Worm (Caenorhabditis elegans) whole organism, late embryonic: ENCODE measurements around the gene bgnt-1.3.

ENCODE experiments used
- C38D4.7 ChIP-seq: fragments of 200-800 bp; sonication (Bioruptor generic); optimal IDR thresholded peaks from 2 replicates; lab custom pipeline; 2018; ENCODE audit warnings: mild to moderate bottlenecking, missing genetic modification characterization, moderate library complexity, missing compliant biosample characterization
- F13H6.1 ChIP-seq: sonication (generic microtip); optimal IDR thresholded peaks from 2 replicates; lab custom pipeline; 2016; ENCODE audit warnings: missing genetic modification characterization, missing compliant biosample characterization
- K09A11.1 ChIP-seq: sonication (generic microtip); optimal IDR thresholded peaks from 2 replicates; lab custom pipeline; 2017; ENCODE audit warnings: antibody characterized with exemption, mild to moderate bottlenecking, missing genetic modification characterization, missing compliant biosample characterization; ENCODE audit not compliant: insufficient read depth
- T23F11.4 ChIP-seq: fragments of 200-800 bp; sonication (Bioruptor generic); optimal IDR thresholded peaks from 2 replicates; lab custom pipeline; 2018; ENCODE audit warnings: mild to moderate bottlenecking, missing genetic modification characterization, missing compliant biosample characterization
- ceh-18 ChIP-seq: sonication (generic microtip); optimal IDR thresholded peaks from 2 replicates; lab custom pipeline; 2016; ENCODE audit warnings: missing genetic modification characterization, missing compliant biosample characterization
- ceh-19 ChIP-seq: fragments of 200-800 bp; sonication (Bioruptor generic); optimal IDR thresholded peaks from 2 replicates; lab custom pipeline; 2018; ENCODE audit warnings: mild to moderate bottlenecking, missing genetic modification characterization, missing compliant biosample characterization
- ceh-24 ChIP-seq: sonication (generic microtip); optimal IDR thresholded peaks from 2 replicates; lab custom pipeline; 2016; ENCODE audit warnings: mild to moderate bottlenecking, missing genetic modification characterization, missing compliant biosample characterization
- ceh-30 ChIP-seq: fragments of 150-350 bp; optimal IDR thresholded peaks from 2 replicates; lab custom pipeline; 2014; ENCODE audit warnings: missing biosample characterization, missing genetic modification characterization
- ceh-45 ChIP-seq: fragments of 200-800 bp; sonication (Bioruptor generic); IDR thresholded peaks from 2 replicates; pipeline ENCODE4 v1.3.6; 2022; ENCODE audit warnings: missing genetic modification reagents, missing genetic modification characterization, missing compliant biosample characterization
- ceh-48 ChIP-seq: sonication (generic microtip); optimal IDR thresholded peaks from 2 replicates; lab custom pipeline; 2016; ENCODE audit warnings: missing genetic modification characterization, inconsistent platforms, missing compliant biosample characterization
- ceh-6 ChIP-seq: fragments of 200-800 bp; sonication (Bioruptor generic); optimal IDR thresholded peaks from 2 replicates; lab custom pipeline; 2018; ENCODE audit warnings: mild to moderate bottlenecking, missing genetic modification characterization, missing compliant biosample characterization
- ceh-9 ChIP-seq: sonication (generic microtip); optimal IDR thresholded peaks from 2 replicates; lab custom pipeline; 2016; ENCODE audit warnings: mild to moderate bottlenecking, missing genetic modification characterization, inconsistent platforms, missing compliant biosample characterization
- dve-1 ChIP-seq: sonication (generic microtip); optimal IDR thresholded peaks from 2 replicates; lab custom pipeline; 2017; ENCODE audit warnings: antibody characterized with exemption, mild to moderate bottlenecking, missing genetic modification characterization, missing compliant biosample characterization
- elt-2 ChIP-seq: sonication (generic microtip); optimal IDR thresholded peaks from 2 replicates; lab custom pipeline; 2016; ENCODE audit warnings: missing genetic modification reagents, missing genetic modification characterization, missing compliant biosample characterization
- elt-4 ChIP-seq: sonication (generic microtip); optimal IDR thresholded peaks from 2 replicates; lab custom pipeline; 2016; ENCODE audit warnings: missing genetic modification characterization, missing compliant biosample characterization
- eyg-1 ChIP-seq: sonication (generic microtip); optimal IDR thresholded peaks from 2 replicates; lab custom pipeline; 2016; ENCODE audit warnings: missing genotype, missing genetic modification characterization, missing compliant biosample characterization
- fax-1 ChIP-seq: sonication (generic microtip); optimal IDR thresholded peaks from 2 replicates; lab custom pipeline; 2016; ENCODE audit warnings: missing genotype, missing genetic modification characterization, missing compliant biosample characterization
- fkh-10 ChIP-seq: fragments of 150-350 bp; optimal IDR thresholded peaks from 2 replicates; lab custom pipeline; 2014; ENCODE audit warnings: missing biosample characterization, missing genetic modification reagents, missing genetic modification characterization
- fkh-6 ChIP-seq: sonication (generic microtip); optimal IDR thresholded peaks from 2 replicates; lab custom pipeline; 2016; ENCODE audit warnings: missing genetic modification characterization, missing compliant biosample characterization
- gmeb-2 ChIP-seq: sonication (generic microtip); optimal IDR thresholded peaks from 2 replicates; lab custom pipeline; 2016; ENCODE audit warnings: missing genetic modification characterization, inconsistent platforms, missing compliant biosample characterization
- hlh-13 ChIP-seq: fragments of 200-800 bp; sonication (Bioruptor generic); optimal IDR thresholded peaks from 2 replicates; lab custom pipeline; 2018; ENCODE audit warnings: mild to moderate bottlenecking, missing genetic modification characterization, missing compliant biosample characterization
- hlh-30 ChIP-seq: sonication (generic microtip); optimal IDR thresholded peaks from 2 replicates; lab custom pipeline; 2017; ENCODE audit warnings: antibody characterized with exemption, missing genetic modification characterization, missing compliant biosample characterization; ENCODE audit not compliant: insufficient read depth
- hlh-6 ChIP-seq: sonication (generic microtip); optimal IDR thresholded peaks from 2 replicates; lab custom pipeline; 2016; ENCODE audit warnings: missing genotype, missing genetic modification characterization, missing compliant biosample characterization
- hlh-8 ChIP-seq: sonication (generic microtip); optimal IDR thresholded peaks from 2 replicates; lab custom pipeline; 2016; ENCODE audit warnings: missing genotype, missing genetic modification characterization, missing compliant biosample characterization
- lin-11 ChIP-seq: fragments of 200-800 bp; sonication (Bioruptor generic); optimal IDR thresholded peaks from 2 replicates; lab custom pipeline; 2018; ENCODE audit warnings: mild to moderate bottlenecking, missing genetic modification characterization, missing compliant biosample characterization
- mec-3 ChIP-seq: sonication (generic microtip); optimal IDR thresholded peaks from 2 replicates; lab custom pipeline; 2016; ENCODE audit warnings: borderline replicate concordance, missing genetic modification characterization, missing compliant biosample characterization
- nhr-11 ChIP-seq: fragments of 150-350 bp; optimal IDR thresholded peaks from 2 replicates; lab custom pipeline; 2014; ENCODE audit warnings: missing biosample characterization, missing genetic modification characterization
- npax-4 ChIP-seq: sonication (generic microtip); optimal IDR thresholded peaks from 2 replicates; lab custom pipeline; 2016; ENCODE audit warnings: missing genetic modification characterization, missing compliant biosample characterization
- pag-3 ChIP-seq: sonication (generic microtip); optimal IDR thresholded peaks from 2 replicates; lab custom pipeline; 2016; ENCODE audit warnings: missing compliant biosample characterization, missing genetic modification characterization, borderline replicate concordance
- pat-9 ChIP-seq: fragments of 200-800 bp; sonication (Bioruptor generic); optimal IDR thresholded peaks from 2 replicates; lab custom pipeline; 2018; ENCODE audit warnings: mild to moderate bottlenecking, missing genetic modification characterization, moderate library complexity, missing compliant biosample characterization
- pax-1 ChIP-seq: fragments of 150-350 bp; optimal IDR thresholded peaks from 2 replicates; lab custom pipeline; 2014; ENCODE audit warnings: missing biosample characterization, missing genetic modification characterization
- pros-1 ChIP-seq: fragments of 150-350 bp; optimal IDR thresholded peaks from 2 replicates; lab custom pipeline; 2014; ENCODE audit warnings: missing biosample characterization, missing genetic modification reagents, missing genetic modification characterization
- ref-2 ChIP-seq: sonication (generic microtip); optimal IDR thresholded peaks from 2 replicates; lab custom pipeline; 2016; ENCODE audit warnings: missing genetic modification characterization, missing compliant biosample characterization
- rnt-1 ChIP-seq: sonication (generic microtip); optimal IDR thresholded peaks from 2 replicates; lab custom pipeline; 2016; ENCODE audit warnings: missing genetic modification characterization, missing compliant biosample characterization
- sdc-2 ChIP-seq: sonication (generic microtip); optimal IDR thresholded peaks from 2 replicates; lab custom pipeline; 2016; ENCODE audit warnings: missing genotype, missing genetic modification characterization, missing compliant biosample characterization
- sox-2 ChIP-seq: fragments of 200-800 bp; sonication (Bioruptor generic); IDR thresholded peaks from 2 replicates; pipeline ENCODE4 v1.3.6; 2022; ENCODE audit warnings: missing genetic modification reagents, missing genetic modification characterization, missing compliant biosample characterization
- syd-9 ChIP-seq: sonication (generic microtip); optimal IDR thresholded peaks from 2 replicates; lab custom pipeline; 2016; ENCODE audit warnings: mild to moderate bottlenecking, missing genetic modification characterization, moderate library complexity, missing compliant biosample characterization
- tbx-2 ChIP-seq: sonication (generic microtip); optimal IDR thresholded peaks from 2 replicates; lab custom pipeline; 2016; ENCODE audit warnings: missing genetic modification characterization, missing compliant biosample characterization
- unc-3 ChIP-seq, 2 experiments: fragments of 200-800 bp in 1 of 2; sonication (Bioruptor generic) in 1 of 2; sonication (generic microtip) in 1 of 2; conservative IDR thresholded peaks in 1 of 2; optimal IDR thresholded peaks in 1 of 2; 2 replicates each; pipeline versions ENCODE4 v1.3.6 to Lab custom; 2016 to 2022; ENCODE audit warnings: missing compliant biosample characterization in 2 of 2, missing genetic modification characterization in 2 of 2, missing genetic modification reagents in 1 of 2
- unc-42 ChIP-seq: sonication (generic microtip); optimal IDR thresholded peaks from 2 replicates; lab custom pipeline; 2016; ENCODE audit warnings: missing genotype, missing genetic modification characterization, missing compliant biosample characterization

The bgnt-1.3 gene

DNA sequence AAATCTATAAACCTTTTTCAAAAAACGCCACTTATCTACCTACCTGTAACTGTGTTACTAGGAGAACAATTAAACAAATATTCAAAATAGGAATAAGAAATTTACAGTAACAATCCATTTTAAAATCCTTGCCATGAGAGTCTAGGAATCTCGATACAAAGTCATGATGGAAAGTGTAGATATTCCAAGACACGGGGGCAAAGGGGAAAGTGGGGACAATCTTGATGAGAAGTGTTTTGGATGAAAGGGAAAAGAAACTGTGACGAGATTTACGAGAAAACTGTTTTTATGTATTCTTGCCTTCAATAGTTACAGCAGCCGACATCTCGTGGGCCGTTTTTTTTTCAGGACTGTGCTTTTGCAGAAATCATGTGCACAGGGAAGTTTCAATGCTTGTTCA, 25.9 kb upstream of the bgnt-1.3 start, which contains the start of gene F28G4.2:
F28G4.2 (minus strand) TSS at position 175 of the 400 bp plus-strand sequence.
- TF ChIP-seq ceh-45 (GFP tag; lab: Robert Waterston, UW) (no peak), K09A11.1 (tag; lab: Kevin White, UChicago) (no peak), lin-11 (tag; lab: Kevin White, UChicago) (no peak), T23F11.4 (GFP tag; lab: Kevin White, UChicago) (no peak), ceh-6 (no peak), unc-42 (tag; lab: Kevin White, UChicago) (no peak), pax-1 (tag; lab: Kevin White, UChicago) (no peak), C38D4.7 (GFP tag; lab: Kevin White, UChicago) (no peak), hlh-13 (GFP tag; lab: Kevin White, UChicago) (no peak), hlh-8 (tag; lab: Kevin White, UChicago) (no peak), gmeb-2 (tag; lab: Kevin White, UChicago) (no peak), nhr-11 (tag; lab: Kevin White, UChicago) (no peak), fkh-10 (GFP tag; lab: Kevin White, UChicago) (no peak), dve-1 (tag; lab: Kevin White, UChicago) (no peak), rnt-1 (tag; lab: Kevin White, UChicago) (no peak), pros-1 (tag; lab: Kevin White, UChicago) (no peak), mec-3 (no peak)

- TF ChIP-seq elt-2 (tag; lab: Kevin White, UChicago) = peak; percentile 18
- TF ChIP-seq pat-9 (tag; lab: Kevin White, UChicago) = no peak
- no peak for TF ChIP-seq fkh-6 (tag; lab: Kevin White, UChicago)
- TF ChIP-seq ceh-24 (tag; lab: Kevin White, UChicago) = no peak
- no peak for TF ChIP-seq hlh-30 (tag; lab: Kevin White, UChicago)
- no peak for TF ChIP-seq fax-1 (tag; lab: Kevin White, UChicago)
Observed at ce11 chrV:16277918-16278317, 21.6 kb upstream of the bgnt-1.3 start, which contains the start of gene cyp-37B1. Gene cyp-37B1, plus strand, starts transcription at chrV:16278116.

DNA sequence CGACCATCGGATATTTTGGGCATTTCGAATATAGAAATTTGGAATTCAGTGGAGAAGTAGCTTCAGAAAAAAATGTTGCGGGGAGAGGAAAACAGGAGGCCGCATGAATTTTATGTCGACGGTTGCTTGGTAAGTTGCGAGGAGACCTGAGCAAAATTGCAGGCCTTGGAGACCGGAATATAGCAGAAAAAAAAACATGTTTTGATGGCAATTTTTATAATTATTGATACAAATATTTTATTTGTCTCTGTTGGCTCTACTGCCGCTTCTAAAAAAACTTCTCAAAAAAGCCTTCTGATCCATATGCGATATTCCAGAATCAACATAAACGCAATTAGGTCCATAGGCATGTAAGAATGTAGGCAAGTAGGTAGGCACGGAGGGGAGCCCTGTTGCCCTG, 19.1 kb upstream of the bgnt-1.3 start, which contains the start of gene pacl-1:
pacl-1 (minus strand) TSS at position 101 of the 400 bp plus-strand sequence.
- TF ChIP-seq unc-3 (GFP tag; conservative IDR thresholded peaks at IDR 0.05; lab: Robert Waterston, UW) (no peak), unc-3 (tag; optimal IDR thresholded peaks at IDR 0.05; lab: Kevin White, UChicago) (no peak), ref-2 (no peak), sox-2 (GFP tag; lab: Robert Waterston, UW) (no peak), tbx-2 (tag; lab: Kevin White, UChicago) (no peak), syd-9 (tag; lab: Kevin White, UChicago) (no peak)

ce11 chrV:16271121-16271520, 14.8 kb upstream of the bgnt-1.3 start, which contains the start of gene T13F3.6:
Gene T13F3.6, minus strand, starts transcription at chrV:16271221.
- TF ChIP-seq npax-4 = no peak
- no peak for TF ChIP-seq sdc-2 (tag; lab: Kevin White, UChicago)
- no peak for TF ChIP-seq eyg-1 (tag; lab: Kevin White, UChicago)
- TF ChIP-seq elt-4 (tag; lab: Kevin White, UChicago) = no peak
- TF ChIP-seq ceh-6 = no peak
- no peak for TF ChIP-seq pag-3
- no peak for TF ChIP-seq ceh-48 (tag; lab: Kevin White, UChicago)
- TF ChIP-seq mec-3 = no peak
- no peak for TF ChIP-seq nhr-11 (tag; lab: Kevin White, UChicago)
- TF ChIP-seq ceh-18 (tag; lab: Kevin White, UChicago) = no peak
- TF ChIP-seq syd-9 (tag; lab: Kevin White, UChicago) = no peak
- TF ChIP-seq hlh-6 (tag; lab: Kevin White, UChicago) = no peak
- TF ChIP-seq fkh-10 (GFP tag; lab: Kevin White, UChicago) = no peak
- TF ChIP-seq ceh-9 (tag; lab: Kevin White, UChicago) = no peak
- no peak for TF ChIP-seq F13H6.1 (tag; lab: Kevin White, UChicago)
- TF ChIP-seq unc-3 (GFP tag; conservative IDR thresholded peaks at IDR 0.05; lab: Robert Waterston, UW) = no peak
- no peak for TF ChIP-seq unc-3 (tag; optimal IDR thresholded peaks at IDR 0.05; lab: Kevin White, UChicago)
- no peak for TF ChIP-seq ceh-19 (GFP tag; lab: Kevin White, UChicago)
- no peak for TF ChIP-seq ceh-30 (tag; lab: Kevin White, UChicago)
